Worm (Caenorhabditis elegans) whole organism, mixed stage, embryonic: Measurements from ENCODE around the gene F09B12.3.

ENCODE experiments used
- lin-13 ChIP-seq: fragments of 150-350 bp; optimal IDR thresholded peaks from 2 replicates; lab custom pipeline; 2014; ENCODE audit warnings: missing biosample characterization, missing genetic modification characterization
- nhr-237 ChIP-seq: fragments of 150-350 bp; optimal IDR thresholded peaks from 2 replicates; lab custom pipeline; 2014; ENCODE audit warnings: missing biosample characterization, missing genetic modification characterization
- nhr-28 ChIP-seq: fragments of 150-350 bp; optimal IDR thresholded peaks from 2 replicates; lab custom pipeline; 2014; ENCODE audit warnings: missing biosample characterization, missing genetic modification characterization
- pha-4 ChIP-seq: fragments of 150-350 bp; optimal IDR thresholded peaks from 2 replicates; lab custom pipeline; 2018; ENCODE audit warnings: missing biosample characterization, missing genetic modification reagents, missing genetic modification characterization
- snpc-4 ChIP-seq: fragments of 150-350 bp; optimal IDR thresholded peaks from 2 replicates; lab custom pipeline; 2014; ENCODE audit warnings: missing biosample characterization, missing genetic modification characterization
- sptf-1 ChIP-seq: sonication (generic microtip); optimal IDR thresholded peaks from 2 replicates; lab custom pipeline; 2017; ENCODE audit warnings: mild to moderate bottlenecking, missing genetic modification characterization, moderate library complexity, missing compliant biosample characterization
- unc-62 ChIP-seq: fragments of 150-350 bp; optimal IDR thresholded peaks from 2 replicates; lab custom pipeline; 2014; ENCODE audit warnings: missing biosample characterization, missing genetic modification reagents, missing genetic modification characterization
- ztf-11 ChIP-seq: fragments of 150-350 bp; optimal IDR thresholded peaks from 2 replicates; lab custom pipeline; 2014; ENCODE audit warnings: missing biosample characterization, missing genetic modification characterization

ce11 chrX:15073479-15073878 is 24.3 kb downstream of the F09B12.3 start:
- no peak for TF ChIP-seq pha-4 (tag; lab: Kevin White, UChicago)
- no peak for TF ChIP-seq lin-13
- TF ChIP-seq nhr-237 (tag; lab: Kevin White, UChicago): no peak
- no peak for TF ChIP-seq sptf-1
- TF ChIP-seq ztf-11 (tag; lab: Kevin White, UChicago): no peak
- no peak for TF ChIP-seq nhr-28 (tag; lab: Kevin White, UChicago)
- TF ChIP-seq snpc-4 (tag; lab: Kevin White, UChicago): no peak
- TF ChIP-seq unc-62: no peak
